Fruit fly (Drosophila melanogaster) whole organism, wandering third instar larva: ENCODE measurements around the gene CG43362.

Experiments
- Abd-B ChIP-seq: fragments of >200 bp; optimal IDR thresholded peaks from 2 replicates; lab custom pipeline; 2017; ENCODE audit warnings: missing biosample characterization, missing genetic modification characterization
- CG32264 ChIP-seq: fragments of 200-800 bp; sonication (Bioruptor generic); optimal IDR thresholded peaks from 2 replicates; lab custom pipeline; 2016; ENCODE audit warnings: missing biosample characterization, missing genetic modification characterization
- CG9705 ChIP-seq: fragments of 200-800 bp; sonication (Bioruptor generic); optimal IDR thresholded peaks from 2 replicates; lab custom pipeline; 2018; ENCODE audit warnings: missing biosample characterization, mild to moderate bottlenecking, missing genetic modification characterization
- CrebA ChIP-seq: fragments of 200-800 bp; sonication (Bioruptor generic); optimal IDR thresholded peaks from 2 replicates; lab custom pipeline; 2016; ENCODE audit warnings: missing biosample characterization, mild to moderate bottlenecking, missing genetic modification characterization, borderline replicate concordance
- Dfd ChIP-seq: fragments of >200 bp; optimal IDR thresholded peaks from 2 replicates; lab custom pipeline; 2017; ENCODE audit warnings: missing biosample characterization, missing genetic modification characterization
- Dif ChIP-seq: fragments of 200-275, 200-300 bp; sonication (Bioruptor generic); optimal IDR thresholded peaks from 2 replicates; lab custom pipeline; 2018; ENCODE audit warnings: missing biosample characterization, missing genetic modification characterization; ENCODE audit not compliant: partially characterized antibody
- GATAd ChIP-seq: sonication (Bioruptor generic); optimal IDR thresholded peaks from 2 replicates; lab custom pipeline; 2016; ENCODE audit warnings: missing biosample characterization, missing genetic modification characterization
- HLH106 ChIP-seq: fragments of 200-800 bp; optimal IDR thresholded peaks from 3 replicates; lab custom pipeline; 2019; ENCODE audit warnings: missing biosample characterization, mild to moderate bottlenecking, missing genetic modification characterization, moderate library complexity
- Hnf4 ChIP-seq: fragments of 200-800 bp; sonication (Bioruptor generic); optimal IDR thresholded peaks from 2 replicates; lab custom pipeline; 2016; ENCODE audit warnings: missing biosample characterization, mild to moderate bottlenecking, missing genetic modification characterization
- Hr78 ChIP-seq: fragments of >200 bp; optimal IDR thresholded peaks from 2 replicates; lab custom pipeline; 2017; ENCODE audit warnings: missing biosample characterization, missing genetic modification characterization
- Hr83 ChIP-seq: fragments of 200-300 bp; sonication (Bioruptor generic); optimal IDR thresholded peaks from 2 replicates; lab custom pipeline; 2016; ENCODE audit warnings: missing biosample characterization, mild to moderate bottlenecking, missing genetic modification characterization, moderate library complexity; ENCODE audit not compliant: poor library complexity, severe bottlenecking
- Jra ChIP-seq: sonication (Bioruptor generic); optimal IDR thresholded peaks from 2 replicates; lab custom pipeline; 2016; ENCODE audit warnings: missing biosample characterization, missing genetic modification characterization
- Mio ChIP-seq: sonication (Bioruptor generic); optimal IDR thresholded peaks from 2 replicates; lab custom pipeline; 2016; ENCODE audit warnings: missing biosample characterization, missing genetic modification characterization
- Myc ChIP-seq: fragments of >200 bp; optimal IDR thresholded peaks from 2 replicates; lab custom pipeline; 2017
- N ChIP-seq: fragments of >200 bp; optimal IDR thresholded peaks from 2 replicates; lab custom pipeline; 2018; ENCODE audit warnings: missing biosample characterization, missing external identifiers, missing genetic modification characterization
- OdsH ChIP-seq: fragments of 200-800 bp; sonication (Bioruptor generic); optimal IDR thresholded peaks from 2 replicates; lab custom pipeline; 2016; ENCODE audit warnings: missing biosample characterization, mild to moderate bottlenecking, missing genetic modification characterization
- Rel ChIP-seq, 2 experiments: fragments of 200-800 bp; sonication (Bioruptor generic) in 1 of 2; optimal IDR thresholded peaks; 2 replicates in 1 of 2; 3 replicates in 1 of 2; lab custom pipeline; 2016 to 2019; ENCODE audit warnings: mild to moderate bottlenecking in 2 of 2, missing biosample characterization in 2 of 2, missing genetic modification characterization in 2 of 2, moderate library complexity in 1 of 2
- Sp1 ChIP-seq: fragments of 200-800 bp; sonication (Bioruptor generic); optimal IDR thresholded peaks from 3 replicates; lab custom pipeline; 2019; ENCODE audit warnings: missing biosample characterization, mild to moderate bottlenecking, missing genetic modification characterization, moderate library complexity
- Vsx2 ChIP-seq: fragments of 200-300, 225-300 bp; sonication (Bioruptor generic); optimal IDR thresholded peaks from 2 replicates; lab custom pipeline; 2018; ENCODE audit warnings: missing biosample characterization, missing genetic modification characterization; ENCODE audit not compliant: partially characterized antibody
- br ChIP-seq: fragments of 200-800 bp; sonication (Bioruptor generic); optimal IDR thresholded peaks from 2 replicates; lab custom pipeline; 2016; ENCODE audit warnings: missing biosample characterization, missing genetic modification characterization
- brk ChIP-seq: fragments of 200-800 bp; sonication (Bioruptor generic); optimal IDR thresholded peaks from 2 replicates; lab custom pipeline; 2016; ENCODE audit warnings: missing biosample characterization, mild to moderate bottlenecking, missing genetic modification characterization
- dmrt93B ChIP-seq: fragments of 200-800 bp; sonication (Bioruptor generic); optimal IDR thresholded peaks from 2 replicates; lab custom pipeline; 2018; ENCODE audit warnings: missing biosample characterization, mild to moderate bottlenecking, missing genetic modification characterization
- dsf ChIP-seq: sonication (Bioruptor generic); optimal IDR thresholded peaks from 2 replicates; lab custom pipeline; 2016; ENCODE audit warnings: missing biosample characterization, missing genetic modification characterization, borderline replicate concordance
- ey ChIP-seq: fragments of 200-800 bp; sonication (Bioruptor generic); optimal IDR thresholded peaks from 2 replicates; lab custom pipeline; 2016; ENCODE audit warnings: missing biosample characterization, missing genetic modification characterization
- fru ChIP-seq: fragments of 200-800 bp; sonication (Bioruptor generic); optimal IDR thresholded peaks from 3 replicates; lab custom pipeline; 2016; ENCODE audit warnings: missing biosample characterization, mild to moderate bottlenecking, missing genetic modification characterization
- h ChIP-seq: fragments of 200-800 bp; sonication (Bioruptor generic); optimal IDR thresholded peaks from 3 replicates; lab custom pipeline; 2016; ENCODE audit warnings: missing biosample characterization, mild to moderate bottlenecking, missing genetic modification characterization
- jim ChIP-seq: fragments of 175-275, 200-325 bp; sonication (Bioruptor generic); optimal IDR thresholded peaks from 2 replicates; lab custom pipeline; 2016; ENCODE audit warnings: missing biosample characterization, mild to moderate bottlenecking, missing genetic modification characterization
- lola ChIP-seq: fragments of >200 bp; optimal IDR thresholded peaks from 2 replicates; lab custom pipeline; 2017; ENCODE audit warnings: missing biosample characterization, missing genetic modification characterization
- psq ChIP-seq: fragments of 200-800 bp; sonication (Bioruptor generic); optimal IDR thresholded peaks from 3 replicates; lab custom pipeline; 2017; ENCODE audit warnings: missing biosample characterization, mild to moderate bottlenecking, missing genetic modification characterization, moderate library complexity
- sage ChIP-seq: fragments of 200-800 bp; sonication (Bioruptor generic); optimal IDR thresholded peaks from 2 replicates; lab custom pipeline; 2016; ENCODE audit warnings: missing biosample characterization, mild to moderate bottlenecking, missing genetic modification characterization
- sv ChIP-seq: fragments of 200-800 bp; sonication (Bioruptor generic); optimal IDR thresholded peaks from 3 replicates; lab custom pipeline; 2016; ENCODE audit warnings: missing biosample characterization, missing genetic modification characterization
- tai ChIP-seq: sonication (Bioruptor generic); optimal IDR thresholded peaks from 2 replicates; lab custom pipeline; 2016; ENCODE audit warnings: missing biosample characterization, missing genetic modification characterization
- usp ChIP-seq: fragments of >200 bp; optimal IDR thresholded peaks from 2 replicates; lab custom pipeline; 2017; ENCODE audit warnings: missing biosample characterization, missing genetic modification characterization

Gene CG43362

DNA sequence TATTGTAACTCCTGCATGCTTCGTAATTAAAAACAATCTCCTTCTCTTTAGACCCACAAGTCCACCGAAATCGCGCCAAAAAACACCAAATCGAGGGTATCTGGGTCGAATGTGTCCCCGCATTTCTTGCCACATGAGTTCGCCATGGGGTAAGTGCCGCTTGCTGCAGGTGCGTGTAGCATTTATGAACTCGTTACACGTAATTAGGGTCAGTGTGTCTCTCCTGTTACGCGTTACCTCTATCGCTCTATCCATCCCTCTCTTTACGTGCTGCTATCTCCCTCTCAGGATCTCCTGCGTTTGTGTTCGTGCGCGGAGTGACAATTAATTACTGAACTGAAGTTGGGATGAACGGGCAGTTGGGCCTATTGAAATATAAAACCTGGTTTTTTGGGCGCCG is 11.5 kb upstream of the CG43362 start:
- TF ChIP-seq Hr83 (GFP tag; lab: Kevin White, UChicago) (no peak), h (GFP tag; lab: Kevin White, UChicago) (no peak), jim (GFP tag; lab: Kevin White, UChicago) (no peak), N (GFP tag; lab: Kevin White, UChicago) (no peak), lola (no peak), Hnf4 (no peak), OdsH (GFP tag; lab: Kevin White, UChicago) (no peak), sage (GFP tag; lab: Kevin White, UChicago) (no peak), Mio (GFP tag; lab: Kevin White, UChicago) (no peak), dsf (GFP tag; lab: Kevin White, UChicago) (no peak), HLH106 (tag; lab: Kevin White, UChicago) (no peak), Dfd (GFP tag; lab: Kevin White, UChicago) (no peak), usp (no peak), fru (GFP tag; lab: Kevin White, UChicago) (no peak), Myc (lab: Kevin White, UChicago) (no peak)
- TF ChIP-seq, all 38 proteins: peak for 0

DNA sequence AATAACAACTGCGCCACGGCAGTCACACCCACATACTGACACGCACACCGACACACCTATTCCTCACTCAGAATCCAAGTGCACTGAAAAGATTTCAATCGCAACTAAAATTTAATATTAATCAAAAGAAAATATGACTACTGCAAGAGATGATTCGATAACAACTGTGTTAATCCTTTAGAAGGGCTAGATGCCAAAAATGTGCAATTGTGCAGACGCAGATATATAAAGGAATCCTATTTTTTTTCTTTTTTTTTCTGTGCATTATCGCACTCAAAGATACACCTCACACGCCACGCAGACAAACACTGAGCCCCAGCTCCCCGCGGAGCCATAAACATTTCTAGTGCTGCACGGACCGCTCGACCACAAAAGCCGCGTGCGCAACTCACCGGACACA is 7.3 kb upstream of the CG43362 start:
- no peak for TF ChIP-seq CG32264 (GFP tag; lab: Kevin White, UChicago)
- no peak for TF ChIP-seq GATAd (GFP tag; lab: Kevin White, UChicago)
- TF ChIP-seq h (GFP tag; lab: Kevin White, UChicago) = no peak
- no peak for TF ChIP-seq sv (GFP tag; lab: Kevin White, UChicago)
- no peak for TF ChIP-seq Sp1 (GFP tag; lab: Kevin White, UChicago)
- TF ChIP-seq Dif (GFP tag; lab: Kevin White, UChicago) = no peak
- no peak for TF ChIP-seq jim (GFP tag; lab: Kevin White, UChicago)
- TF ChIP-seq CG9705 (GFP tag; lab: Kevin White, UChicago) = no peak
- no peak for TF ChIP-seq lola
- no peak for TF ChIP-seq Vsx2 (GFP tag; lab: Kevin White, UChicago)
- TF ChIP-seq ey (GFP tag; lab: Kevin White, UChicago) = no peak
- TF ChIP-seq N (GFP tag; lab: Kevin White, UChicago) = no peak

DNA sequence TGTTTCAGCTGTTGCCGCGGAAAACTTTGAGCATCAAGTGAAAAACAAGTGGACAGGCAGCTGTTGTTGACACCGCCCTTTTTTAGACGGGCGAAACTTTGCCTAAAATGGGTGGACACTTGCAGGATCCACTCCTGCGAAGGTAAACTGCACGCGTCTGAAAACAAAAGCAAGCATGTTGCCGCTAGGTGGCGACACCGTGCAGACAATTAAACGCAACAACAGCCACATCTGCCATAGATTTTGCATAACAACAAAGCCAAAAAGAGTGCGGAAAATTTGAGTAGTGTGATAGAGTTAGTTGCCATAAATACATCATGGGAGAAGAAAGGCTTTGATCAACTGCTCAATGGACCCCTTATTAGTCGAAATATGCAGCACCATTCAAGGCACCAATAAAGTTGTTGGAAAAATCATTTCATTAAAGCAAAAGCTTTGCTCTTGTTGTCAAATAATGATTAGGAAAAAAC is 3.2 kb upstream of the CG43362 start, which contains the start of gene CG5790:
TSS of gene CG5790 (plus strand) at position 420 of the 470 bp plus-strand sequence.
- TF ChIP-seq sage (GFP tag; lab: Kevin White, UChicago) (no peak), br (GFP tag; lab: Kevin White, UChicago) (no peak), Sp1 (GFP tag; lab: Kevin White, UChicago) (no peak), OdsH (GFP tag; lab: Kevin White, UChicago) (no peak), Myc (lab: Kevin White, UChicago) (no peak), Hr78 (GFP tag; lab: Kevin White, UChicago) (no peak), Rel (GFP tag; optimal IDR thresholded peaks at IDR 0.05; lab: Kevin White, UChicago) (no peak), Rel (tag; optimal IDR thresholded peaks at IDR 0.05; lab: Kevin White, UChicago) (no peak), jim (GFP tag; lab: Kevin White, UChicago) (no peak), dmrt93B (GFP tag; lab: Kevin White, UChicago) (no peak), brk (GFP tag; lab: Kevin White, UChicago) (no peak), CG9705 (GFP tag; lab: Kevin White, UChicago) (no peak), N (GFP tag; lab: Kevin White, UChicago) (no peak), usp (no peak), Dif (GFP tag; lab: Kevin White, UChicago) (no peak), h (GFP tag; lab: Kevin White, UChicago) (no peak)

DNA sequence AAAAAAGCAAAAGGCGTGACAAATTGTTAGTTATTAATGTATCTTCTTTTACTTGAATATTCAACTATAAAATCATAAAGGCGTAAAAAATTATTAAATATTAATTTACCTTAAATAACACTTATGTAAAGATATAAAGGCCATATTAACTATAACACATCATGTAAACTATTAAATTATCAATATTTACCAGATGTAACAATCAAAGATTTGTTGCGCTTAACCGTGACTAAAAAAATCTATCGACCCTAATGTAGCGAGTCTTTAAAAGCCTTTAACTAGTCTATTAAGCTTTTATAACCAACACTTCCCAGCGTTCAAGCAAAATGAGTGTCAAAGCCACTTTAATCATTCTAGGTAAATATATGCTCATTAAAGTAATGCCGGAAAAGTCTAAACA is 960 bp upstream of the CG43362 start, which contains the start of gene Sfp36F:
TSS of gene Sfp36F (plus strand) at position 301 of the 400 bp plus-strand sequence.
- TF ChIP-seq psq (GFP tag; lab: Kevin White, UChicago) (no peak), Hr78 (GFP tag; lab: Kevin White, UChicago) (no peak), usp (no peak), Mio (GFP tag; lab: Kevin White, UChicago) (no peak), N (GFP tag; lab: Kevin White, UChicago) (no peak), CG9705 (GFP tag; lab: Kevin White, UChicago) (no peak), ey (GFP tag; lab: Kevin White, UChicago) (no peak)

dm6 chr2L:18287171-18287570 is 4.1 kb downstream of the CG43362 start:
- no peak for TF ChIP-seq lola
- TF ChIP-seq Abd-B = no peak
- TF ChIP-seq N (GFP tag; lab: Kevin White, UChicago) = no peak
- TF ChIP-seq tai (GFP tag; lab: Kevin White, UChicago) = no peak
- TF ChIP-seq sage (GFP tag; lab: Kevin White, UChicago) = no peak
- TF ChIP-seq fru (GFP tag; lab: Kevin White, UChicago) = no peak
- no peak for TF ChIP-seq Jra (GFP tag; lab: Kevin White, UChicago)
- TF ChIP-seq usp = no peak
- no peak for TF ChIP-seq CrebA (GFP tag; lab: Kevin White, UChicago)
- no peak for TF ChIP-seq ey (GFP tag; lab: Kevin White, UChicago)
- TF ChIP-seq psq (GFP tag; lab: Kevin White, UChicago) = no peak
- TF ChIP-seq GATAd (GFP tag; lab: Kevin White, UChicago) = no peak
- TF ChIP-seq Hr83 (GFP tag; lab: Kevin White, UChicago) = no peak
- TF ChIP-seq sv (GFP tag; lab: Kevin White, UChicago) = no peak
- no peak for TF ChIP-seq Myc (lab: Kevin White, UChicago)
- TF ChIP-seq jim (GFP tag; lab: Kevin White, UChicago) = no peak
- TF ChIP-seq CG32264 (GFP tag; lab: Kevin White, UChicago) = no peak
